Fruit fly (Drosophila melanogaster): ENCODE data around the gene Amt.

Amt gene

DNA sequence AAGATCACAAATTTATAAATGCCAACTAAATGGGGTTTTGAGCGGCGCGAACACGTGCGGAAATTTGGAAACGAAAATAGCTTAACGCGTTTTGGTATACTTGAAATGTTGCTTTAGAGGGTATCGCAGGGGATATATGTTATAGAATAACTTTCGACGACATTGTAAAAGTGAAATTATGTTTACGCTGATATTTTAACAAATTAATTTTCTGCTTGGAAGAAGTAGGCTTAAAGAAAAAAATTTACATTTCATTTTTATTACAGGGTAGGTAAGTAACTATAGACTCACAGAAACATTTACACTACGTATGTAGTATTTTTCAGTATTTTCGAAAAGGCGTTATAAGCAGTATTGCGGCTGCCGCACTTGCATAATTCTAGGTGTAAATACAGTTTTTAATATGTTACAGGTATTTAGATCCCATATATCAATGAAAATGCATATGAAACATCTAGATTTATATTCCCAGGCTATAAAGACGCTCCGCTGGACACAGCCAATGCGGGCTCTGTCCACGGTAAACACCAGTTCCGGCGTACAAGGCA lies 19.5 kb downstream of the Amt start, which contains the start of the genes Art3 and mRpS10 (continued):
- TF ChIP-seq CG4854 (GFP tag; optimal IDR thresholded peaks at IDR 0.05) (peak; percentile 100), CG17829 (tag; optimal IDR thresholded peaks at IDR 0.05) (peak; percentile 100), CG12104 (GFP tag; optimal IDR thresholded peaks at IDR 0.05) (peak; percentile 100)

dm6 chr3R:15225279-15225730 lies 23.6 kb downstream of the Amt start, which contains the start of the genes CG31344 and Caf1-55:
CG31344 (minus strand) TSS chr3R:15225329.
Caf1-55 (plus strand) TSS chr3R:15225576.
- TF ChIP-seq CG17829 (tag; optimal IDR thresholded peaks at IDR 0.05): peak; percentile 34
- peak; percentile 78 for TF ChIP-seq CG3995 (GFP tag; optimal IDR thresholded peaks at IDR 0.05)
- TF ChIP-seq pros (GFP tag; optimal IDR thresholded peaks at IDR 0.05): no peak
- TF ChIP-seq sisA (GFP tag; IDR thresholded peaks at IDR 0.05): no peak
- no peak for TF ChIP-seq CG10654 (GFP tag; optimal IDR thresholded peaks at IDR 0.05)
- TF ChIP-seq CG4328 (GFP tag; optimal IDR thresholded peaks at IDR 0.05): no peak
- no peak for TF ChIP-seq kni (GFP tag; optimal IDR thresholded peaks at IDR 0.05)
- TF ChIP-seq CG11560 (tag; IDR thresholded peaks at IDR 0.05): peak; percentile 91
- TF ChIP-seq dpn (GFP tag; optimal IDR thresholded peaks at IDR 0.05): peak in 1 of 2 experiments; percentile 32
- peak; percentile 28 for TF ChIP-seq B-H2 (GFP tag; optimal IDR thresholded peaks at IDR 0.05)
- no peak for TF ChIP-seq CG7556 (GFP tag; optimal IDR thresholded peaks at IDR 0.05)
- peak; percentile 3 for TF ChIP-seq CG17186 (GFP tag; optimal IDR thresholded peaks at IDR 0.05)
- TF ChIP-seq MBD-R2 (GFP tag; IDR thresholded peaks at IDR 0.05): peak; percentile 82
- TF ChIP-seq Eip74EF (GFP tag; optimal IDR thresholded peaks at IDR 0.05): no peak
- no peak for TF ChIP-seq CG4404 (GFP tag; IDR thresholded peaks at IDR 0.05)
- no peak for TF ChIP-seq Mrtf (GFP tag; IDR thresholded peaks at IDR 0.05)
- TF ChIP-seq D19A (tag; optimal IDR thresholded peaks at IDR 0.05): no peak
- TF ChIP-seq zf30C (GFP tag; optimal IDR thresholded peaks at IDR 0.05): no peak
- TF ChIP-seq Antp (GFP tag; optimal IDR thresholded peaks at IDR 0.05): no peak
- TF ChIP-seq sc (optimal IDR thresholded peaks at IDR 0.05): no peak
- TF ChIP-seq sc (GFP tag; optimal IDR thresholded peaks at IDR 0.05): no peak
- peak; percentile 51 for TF ChIP-seq CG14710 (tag; optimal IDR thresholded peaks at IDR 0.05)
- TF ChIP-seq bbx (GFP tag; IDR thresholded peaks at IDR 0.05; ENCODE audit: partially characterized antibody): peak; percentile 84
- peak; percentile 39; the same call in 1 of the 2 replicates for TF ChIP-seq CG42726 (GFP tag; IDR thresholded peaks at IDR 0.05; ENCODE audit: partially characterized antibody)
- TF ChIP-seq CG12391 (tag; optimal IDR thresholded peaks at IDR 0.05): peak; percentile 54
- TF ChIP-seq CG4617 (GFP tag; optimal IDR thresholded peaks at IDR 0.05; ENCODE audit: borderline replicate concordance): peak; percentile 66
- peak; percentile 65 for TF ChIP-seq MESR4 (GFP tag; optimal IDR thresholded peaks at IDR 0.05)
- no peak for TF ChIP-seq ssp (GFP tag; IDR thresholded peaks at IDR 0.05)
- no peak for TF ChIP-seq lmd (GFP tag; IDR thresholded peaks at IDR 0.05)
- no peak for TF ChIP-seq CG3281 (GFP tag; optimal IDR thresholded peaks at IDR 0.05)
- TF ChIP-seq CoRest (tag; optimal IDR thresholded peaks at IDR 0.05): peak; percentile 26
- TF ChIP-seq vvl (GFP tag; IDR thresholded peaks at IDR 0.05): peak; percentile 42; the same call in 1 of the 2 replicates
- TF ChIP-seq kay (GFP tag; optimal IDR thresholded peaks at IDR 0.05): no peak
- no peak for TF ChIP-seq Lim3 (GFP tag; IDR thresholded peaks at IDR 0.05)
- TF ChIP-seq row (GFP tag; IDR thresholded peaks at IDR 0.05): peak; percentile 58
- peak; percentile 56 for TF ChIP-seq CG30020 (tag; optimal IDR thresholded peaks at IDR 0.05)
- TF ChIP-seq CG8765 (GFP tag; IDR thresholded peaks at IDR 0.05): no peak
- peak; percentile 76 for TF ChIP-seq Lhr (GFP tag; optimal IDR thresholded peaks at IDR 0.05)
- TF ChIP-seq mam (GFP tag; optimal IDR thresholded peaks at IDR 0.05): no peak
- TF ChIP-seq CG11723 (GFP tag; optimal IDR thresholded peaks at IDR 0.05): no peak
- TF ChIP-seq Neu2 (GFP tag; optimal IDR thresholded peaks at IDR 0.05; ENCODE audit: borderline replicate concordance): no peak
- peak; percentile 17 for TF ChIP-seq CG7786 (GFP tag; optimal IDR thresholded peaks at IDR 0.05)
- peak; percentile 71 for TF ChIP-seq CG16813 (GFP tag; IDR thresholded peaks at IDR 0.05; ENCODE audit: partially characterized antibody)
- no peak for TF ChIP-seq bigmax (GFP tag; optimal IDR thresholded peaks at IDR 0.05)
- no peak for TF ChIP-seq croc (GFP tag; conservative IDR thresholded peaks at IDR 0.05)
- peak; percentile 93 for TF ChIP-seq gfzf (GFP tag; optimal IDR thresholded peaks at IDR 0.05)

Data from whole organism, embryonic.